Fruit fly (Drosophila melanogaster) whole organism, embryonic: ENCODE data around the gene dpr20.
A peak's percentile ranks its signal among the peaks of the same experiment; 100 is the strongest.

Source experiments
- C15 ChIP-seq: fragments of 200-800 bp; sonication (Bioruptor generic); IDR thresholded peaks from 3 replicates; pipeline ENCODE4 v1.3.6; 2022; ENCODE audit warnings: missing biosample characterization, missing genetic modification characterization
- CG10267 ChIP-seq: fragments of 200-800 bp; sonication (Bioruptor generic); optimal IDR thresholded peaks from 2 replicates; lab custom pipeline; 2018; ENCODE audit warnings: missing biosample characterization, mild to moderate bottlenecking, missing genetic modification characterization, moderate library complexity
- CG10565 ChIP-seq: fragments of 200-800 bp; sonication (Bioruptor generic); optimal IDR thresholded peaks from 3 replicates; lab custom pipeline; 2016; ENCODE audit warnings: missing biosample characterization, mild to moderate bottlenecking, missing genetic modification characterization
- CG11504 ChIP-seq: fragments of 200-800 bp; sonication (Bioruptor generic); optimal IDR thresholded peaks from 3 replicates; lab custom pipeline; 2019; ENCODE audit warnings: missing biosample characterization, mild to moderate bottlenecking, missing genetic modification characterization, moderate library complexity
- CG1233 ChIP-seq: fragments of 200-800 bp; sonication (Bioruptor generic); optimal IDR thresholded peaks from 4 replicates; lab custom pipeline; 2018; ENCODE audit warnings: missing biosample characterization, mild to moderate bottlenecking, missing genetic modification characterization
- CG12391 ChIP-seq: fragments of 200-800 bp; sonication (Bioruptor generic); optimal IDR thresholded peaks from 3 replicates; lab custom pipeline; 2018; ENCODE audit warnings: missing biosample characterization, mild to moderate bottlenecking, missing genetic modification characterization, moderate library complexity
- CG12769 ChIP-seq: fragments of 200-800 bp; sonication (Bioruptor generic); optimal IDR thresholded peaks from 2 replicates; lab custom pipeline; 2019; ENCODE audit warnings: missing biosample characterization, mild to moderate bottlenecking, missing genetic modification characterization, moderate library complexity
- CG13424 ChIP-seq: fragments of 200-800 bp; sonication (Bioruptor generic); optimal IDR thresholded peaks from 2 replicates; lab custom pipeline; 2019; ENCODE audit warnings: missing biosample characterization, mild to moderate bottlenecking, missing genetic modification characterization, moderate library complexity
- CG14710 ChIP-seq: fragments of 200-800 bp; sonication (Bioruptor generic); optimal IDR thresholded peaks from 3 replicates; lab custom pipeline; 2019; ENCODE audit warnings: missing biosample characterization, mild to moderate bottlenecking, missing genetic modification characterization, moderate library complexity
- CG16815 ChIP-seq: fragments of 200-800 bp; sonication (Bioruptor generic); optimal IDR thresholded peaks from 3 replicates; lab custom pipeline; 2017; ENCODE audit warnings: missing biosample characterization, mild to moderate bottlenecking, missing genetic modification characterization
- CG17361 ChIP-seq: fragments of 200-800 bp; sonication (Bioruptor generic); IDR thresholded peaks from 3 replicates; pipeline ENCODE4 v1.3.6; 2022; ENCODE audit warnings: missing biosample characterization, missing genetic modification characterization
- CG17385 ChIP-seq: fragments of 200-800 bp; sonication (Bioruptor generic); optimal IDR thresholded peaks from 3 replicates; lab custom pipeline; 2018; ENCODE audit warnings: missing biosample characterization, mild to moderate bottlenecking, missing genetic modification characterization
- CG18764 ChIP-seq: fragments of 200-800 bp; sonication (Bioruptor generic); optimal IDR thresholded peaks from 3 replicates; lab custom pipeline; 2016; ENCODE audit warnings: missing biosample characterization, missing genetic modification characterization
- CG31224 ChIP-seq: fragments of 200-800 bp; sonication (Bioruptor generic); IDR thresholded peaks from 2 replicates; pipeline ENCODE4 v1.3.6; 2022; ENCODE audit warnings: missing biosample characterization, missing genetic modification characterization
- CG31441 ChIP-seq: fragments of 200-800 bp; sonication (Bioruptor generic); IDR thresholded peaks from 2 replicates; pipeline ENCODE4 v1.3.6; 2022; ENCODE audit warnings: missing biosample characterization, missing genetic modification characterization
- CG3838 ChIP-seq: fragments of 200-800 bp; sonication (Bioruptor generic); optimal IDR thresholded peaks from 3 replicates; lab custom pipeline; 2016; ENCODE audit warnings: missing biosample characterization, missing genetic modification characterization
- CG4854 ChIP-seq: fragments of 200-800 bp; sonication (Bioruptor generic); optimal IDR thresholded peaks from 2 replicates; lab custom pipeline; 2016; ENCODE audit warnings: missing biosample characterization, missing genetic modification characterization, inconsistent platforms
- CG6254 ChIP-seq: fragments of 200-800 bp; sonication (Bioruptor generic); optimal IDR thresholded peaks from 3 replicates; lab custom pipeline; 2017; ENCODE audit warnings: mild to moderate bottlenecking, missing biosample characterization, missing genetic modification reagents, missing genetic modification characterization
- CG6765 ChIP-seq: fragments of 200-800 bp; sonication (Bioruptor generic); optimal IDR thresholded peaks from 3 replicates; lab custom pipeline; 2017; ENCODE audit warnings: missing biosample characterization, mild to moderate bottlenecking, missing genetic modification characterization
- CG7786 ChIP-seq: fragments of 200-800 bp; sonication (Bioruptor generic); optimal IDR thresholded peaks from 2 replicates; lab custom pipeline; 2016; ENCODE audit warnings: missing biosample characterization, missing genetic modification characterization
- CG7839 ChIP-seq: fragments of 200-800 bp; sonication (Bioruptor generic); optimal IDR thresholded peaks from 3 replicates; lab custom pipeline; 2018; ENCODE audit warnings: missing biosample characterization, mild to moderate bottlenecking, missing genetic modification characterization, moderate library complexity
- Dbx ChIP-seq: fragments of 200-800 bp; sonication (Bioruptor generic); IDR thresholded peaks from 3 replicates; pipeline ENCODE4 v1.3.6; 2022; ENCODE audit warnings: missing biosample characterization, missing genetic modification characterization
- Gug ChIP-seq: fragments of 200-800 bp; sonication (Bioruptor generic); IDR thresholded peaks from 4 replicates; pipeline ENCODE4 v1.3.6; 2022; ENCODE audit warnings: missing biosample characterization, missing genetic modification characterization
- Hmx ChIP-seq: fragments of 200-800 bp; sonication (Bioruptor generic); optimal IDR thresholded peaks from 2 replicates; lab custom pipeline; 2016; ENCODE audit warnings: missing biosample characterization, missing genetic modification characterization
- Hr39 ChIP-seq: fragments of >200 bp; optimal IDR thresholded peaks from 2 replicates; lab custom pipeline; 2017
- Mes4 ChIP-seq: fragments of 200-800 bp; sonication (Bioruptor generic); optimal IDR thresholded peaks from 2 replicates; lab custom pipeline; 2016; ENCODE audit warnings: missing biosample characterization, missing genetic modification characterization
- NK7.1 ChIP-seq: fragments of 200-800 bp; sonication (Bioruptor generic); optimal IDR thresholded peaks from 3 replicates; lab custom pipeline; 2016; ENCODE audit warnings: missing biosample characterization, missing genetic modification characterization
- PHDP ChIP-seq: fragments of 200-800 bp; sonication (Bioruptor generic); optimal IDR thresholded peaks from 3 replicates; lab custom pipeline; 2018; ENCODE audit warnings: missing biosample characterization, mild to moderate bottlenecking, missing genetic modification characterization, moderate library complexity
- Side ChIP-seq: fragments of 200-800 bp; sonication (Bioruptor generic); optimal IDR thresholded peaks from 2 replicates; lab custom pipeline; 2016; ENCODE audit warnings: missing biosample characterization, missing genetic modification characterization
- Sox102F ChIP-seq: fragments of 200-800 bp; sonication (Bioruptor generic); optimal IDR thresholded peaks from 2 replicates; lab custom pipeline; 2018; ENCODE audit warnings: missing biosample characterization, mild to moderate bottlenecking, missing genetic modification characterization, moderate library complexity
- Xrp1 ChIP-seq: fragments of 200-800 bp; sonication (Bioruptor generic); IDR thresholded peaks from 2 replicates; pipeline ENCODE4 v1.3.6; 2022; ENCODE audit warnings: missing biosample characterization, missing genetic modification characterization
- ab ChIP-seq: fragments of 200-800 bp; sonication (Bioruptor generic); optimal IDR thresholded peaks from 2 replicates; lab custom pipeline; 2016; ENCODE audit warnings: missing biosample characterization, missing genetic modification characterization
- aop ChIP-seq: fragments of 200-800 bp; sonication (Bioruptor generic); IDR thresholded peaks from 2 replicates; pipeline ENCODE4 v1.3.6; 2022; ENCODE audit warnings: missing biosample characterization, missing genetic modification characterization
- bbx ChIP-seq: fragments of 200-800 bp; sonication (Bioruptor generic); IDR thresholded peaks from 2 replicates; pipeline ENCODE4 v1.3.6; 2022; ENCODE audit warnings: missing biosample characterization, missing genetic modification characterization; ENCODE audit not compliant: partially characterized antibody
- br ChIP-seq: fragments of >200 bp; optimal IDR thresholded peaks from 2 replicates; lab custom pipeline; 2017
- chm ChIP-seq: fragments of 200-800 bp; sonication (Bioruptor generic); IDR thresholded peaks from 2 replicates; pipeline ENCODE4 v1.3.6; 2022; ENCODE audit warnings: missing biosample characterization, missing genetic modification characterization
- crc ChIP-seq: fragments of 200-800 bp; sonication (Bioruptor generic); optimal IDR thresholded peaks from 2 replicates; lab custom pipeline; 2016; ENCODE audit warnings: missing biosample characterization, missing genetic modification characterization
- cwo ChIP-seq: fragments of 200-800 bp; sonication (Bioruptor generic); optimal IDR thresholded peaks from 3 replicates; lab custom pipeline; 2017; ENCODE audit warnings: missing biosample characterization, missing genetic modification characterization, mild to moderate bottlenecking, moderate library complexity, missing genetic modification reagents
- disco-r ChIP-seq: fragments of 200-800 bp; sonication (Bioruptor generic); optimal IDR thresholded peaks from 2 replicates; lab custom pipeline; 2016; ENCODE audit warnings: missing biosample characterization, missing genetic modification characterization
- gem ChIP-seq: fragments of 200-800 bp; sonication (Bioruptor generic); optimal IDR thresholded peaks from 2 replicates; lab custom pipeline; 2019; ENCODE audit warnings: missing biosample characterization, mild to moderate bottlenecking, missing genetic modification characterization, moderate library complexity
- jing ChIP-seq: fragments of 200-800 bp; sonication (Bioruptor generic); optimal IDR thresholded peaks from 2 replicates; lab custom pipeline; 2018; ENCODE audit warnings: missing biosample characterization, mild to moderate bottlenecking, missing genetic modification characterization
- onecut ChIP-seq: fragments of 200-800 bp; sonication (Bioruptor generic); IDR thresholded peaks from 2 replicates; pipeline ENCODE4 v1.3.6; 2022; ENCODE audit warnings: missing biosample characterization, missing genetic modification characterization
- p53 ChIP-seq: fragments of 200-800 bp; sonication (Bioruptor generic); optimal IDR thresholded peaks from 2 replicates; lab custom pipeline; 2016; ENCODE audit warnings: missing biosample characterization, missing genetic modification characterization
- pb ChIP-seq: fragments of 200-800 bp; sonication (Bioruptor generic); optimal IDR thresholded peaks from 3 replicates; lab custom pipeline; 2016; ENCODE audit warnings: missing biosample characterization, missing genetic modification characterization
- phol ChIP-seq: fragments of 200-800 bp; sonication (Bioruptor generic); optimal IDR thresholded peaks from 3 replicates; lab custom pipeline; 2018; ENCODE audit warnings: missing biosample characterization, mild to moderate bottlenecking, missing genetic modification characterization, moderate library complexity
- sens ChIP-seq: fragments of 200-800 bp; sonication (Bioruptor generic); peaks from one replicate; lab custom pipeline; 2016; ENCODE audit warnings: missing biosample characterization, missing genetic modification characterization
- sens-2 ChIP-seq: fragments of 200-800 bp; sonication (Bioruptor generic); IDR thresholded peaks from 2 replicates; pipeline ENCODE4 v1.3.6; 2022; ENCODE audit warnings: missing biosample characterization, missing genetic modification characterization
- stwl ChIP-seq: fragments of 200-800 bp; sonication (Bioruptor generic); optimal IDR thresholded peaks from 3 replicates; lab custom pipeline; 2018; ENCODE audit warnings: missing biosample characterization, mild to moderate bottlenecking, missing genetic modification characterization, moderate library complexity
- unpg ChIP-seq: fragments of 200-800 bp; sonication (Bioruptor generic); optimal IDR thresholded peaks from 3 replicates; lab custom pipeline; 2018; ENCODE audit warnings: missing biosample characterization, mild to moderate bottlenecking, missing genetic modification characterization, moderate library complexity
- usp ChIP-seq: fragments of >200 bp; optimal IDR thresholded peaks from 2 replicates; lab custom pipeline; 2017; ENCODE audit warnings: missing biosample characterization, missing genetic modification characterization
- vfl ChIP-seq: fragments of 200-800 bp; sonication (Bioruptor generic); optimal IDR thresholded peaks from 2 replicates; lab custom pipeline; 2016; ENCODE audit warnings: missing biosample characterization, missing genetic modification characterization

The dpr20 gene

DNA sequence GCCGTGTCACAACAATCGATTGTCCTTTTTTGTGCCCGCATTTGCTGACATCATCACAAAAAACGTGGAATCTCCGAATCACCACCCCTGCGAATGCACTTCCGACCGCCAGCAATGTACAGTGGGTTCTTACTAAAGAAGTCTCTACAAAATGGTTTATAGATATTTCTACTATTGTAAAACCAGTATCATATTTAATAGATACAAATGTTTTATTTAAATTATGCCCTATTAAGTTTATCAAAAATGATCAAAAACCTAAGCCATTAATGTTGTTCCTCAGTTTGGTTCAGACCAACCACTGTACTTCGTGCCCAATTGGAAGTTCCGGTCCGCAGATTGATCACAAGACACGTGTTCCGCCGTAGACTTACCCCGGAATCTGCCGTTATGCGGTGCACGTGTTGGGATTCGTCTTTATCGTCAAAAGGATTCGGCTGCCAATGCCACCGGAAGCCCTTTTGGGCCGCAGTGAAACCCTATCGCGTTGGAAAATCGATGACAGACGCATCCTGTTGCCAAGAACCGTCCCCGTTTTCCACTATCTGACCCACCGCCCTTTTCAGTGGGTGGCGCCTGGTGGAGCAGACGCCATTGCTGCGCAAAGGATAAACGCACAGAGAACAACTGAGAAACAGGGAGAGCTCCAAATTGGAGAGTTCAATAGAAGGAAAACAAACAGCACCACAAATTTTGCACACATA, 52.3 kb downstream of the dpr20 start (continued):
- TF ChIP-seq CG11504 (peak; percentile 50), Hmx (GFP tag; lab: Kevin White, UChicago) (no peak), CG18764 (GFP tag; lab: Kevin White, UChicago) (no peak), Sox102F (peak; percentile 41), cwo (GFP tag; lab: Kevin White, UChicago) (peak; percentile 5), Hr39 (lab: Kevin White, UChicago) (no peak), disco-r (GFP tag; lab: Kevin White, UChicago) (no peak), Gug (GFP tag; lab: Robert Waterston, UW) (0 out of 4 replicates have a peak, but pooled peaks have one; percentile 3), CG6254 (GFP tag; lab: Kevin White, UChicago) (no peak), NK7.1 (GFP tag; lab: Kevin White, UChicago) (no peak), sens (GFP tag; lab: Kevin White, UChicago) (peak; percentile 80), CG31441 (GFP tag; lab: Robert Waterston, UW) (peak; percentile 33; the same call in 1 of the 2 replicates), p53 (GFP tag; lab: Kevin White, UChicago) (no peak), vfl (GFP tag; lab: Kevin White, UChicago) (no peak), CG13424 (tag; lab: Kevin White, UChicago) (peak; percentile 24), aop (GFP tag; lab: Robert Waterston, UW) (no peak), phol (peak; percentile 42), CG1233 (GFP tag; lab: Kevin White, UChicago) (peak; percentile 10), CG7839 (peak; percentile 40), chm (GFP tag; lab: Robert Waterston, UW) (no peak), CG12391 (tag; lab: Kevin White, UChicago) (peak; percentile 43), pb (no peak), bbx (GFP tag; lab: Robert Waterston, UW) (no peak), CG17385 (GFP tag; lab: Kevin White, UChicago) (peak; percentile 26), Dbx (no peak), CG7786 (GFP tag; lab: Kevin White, UChicago) (no peak), CG16815 (GFP tag; lab: Kevin White, UChicago) (peak; percentile 1), CG14710 (tag; lab: Kevin White, UChicago) (peak; percentile 34), ab (no peak), unpg (GFP tag; lab: Kevin White, UChicago) (peak; percentile 49), crc (GFP tag; lab: Kevin White, UChicago) (no peak), PHDP (tag; lab: Kevin White, UChicago) (peak; percentile 43), CG4854 (GFP tag; lab: Kevin White, UChicago) (no peak), CG10565 (GFP tag; lab: Kevin White, UChicago) (no peak), usp (GFP tag; lab: Kevin White, UChicago) (no peak), gem (tag; lab: Kevin White, UChicago) (peak; percentile 64), CG12769 (tag; lab: Kevin White, UChicago) (no peak), CG6765 (GFP tag; lab: Kevin White, UChicago) (no peak), onecut (peak; percentile 97), br (lab: Kevin White, UChicago) (no peak), stwl (tag; lab: Kevin White, UChicago) (no peak), Mes4 (GFP tag; lab: Kevin White, UChicago) (no peak), Side (GFP tag; lab: Kevin White, UChicago) (no peak), CG3838 (GFP tag; lab: Kevin White, UChicago) (no peak), CG17361 (GFP tag; lab: Robert Waterston, UW) (peak; percentile 53; the same call in 1 of the 3 replicates), CG31224 (GFP tag; lab: Robert Waterston, UW) (no peak), CG10267 (peak; percentile 29), C15 (GFP tag; lab: Robert Waterston, UW) (no peak), Xrp1 (GFP tag; lab: Robert Waterston, UW) (peak; percentile 77), sens-2 (GFP tag; lab: Robert Waterston, UW) (no peak), jing (GFP tag; lab: Kevin White, UChicago) (no peak)
